Fruit fly (Drosophila melanogaster): Measurements from ENCODE around the gene Ugt302C1.

DNA sequence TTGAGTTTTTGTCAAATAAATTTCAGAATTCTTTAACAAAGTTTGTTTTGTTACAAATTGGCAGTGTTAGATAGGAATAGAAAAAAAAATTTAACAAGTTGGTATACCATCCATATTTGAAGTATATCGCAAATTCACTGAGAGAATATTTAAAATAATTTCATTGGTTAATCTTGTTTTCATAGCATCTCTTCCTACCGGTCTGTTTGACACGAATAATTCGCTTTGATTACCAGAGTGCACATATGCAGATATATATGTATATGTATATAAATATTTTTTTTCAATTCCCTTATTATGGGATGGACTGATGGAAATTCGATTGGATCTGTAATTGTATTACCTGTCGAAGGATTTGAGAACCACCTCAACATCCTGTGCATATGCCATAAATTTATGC lies 41.3 kb upstream of the Ugt302C1 start, which contains the start of gene SdhCL:
- TF ChIP-seq grn (GFP tag; optimal IDR thresholded peaks at IDR 0.05) (no peak), CG3847 (GFP tag; IDR thresholded peaks at IDR 0.05) (no peak), pros (GFP tag; optimal IDR thresholded peaks at IDR 0.05) (no peak), CG8089 (GFP tag; optimal IDR thresholded peaks at IDR 0.05) (no peak), Ets97D (GFP tag; optimal IDR thresholded peaks at IDR 0.05) (no peak), schlank (tag; optimal IDR thresholded peaks at IDR 0.05) (no peak), CG10267 (tag; optimal IDR thresholded peaks at IDR 0.05) (no peak), tio (GFP tag; optimal IDR thresholded peaks at IDR 0.05) (no peak), MESR4 (GFP tag; optimal IDR thresholded peaks at IDR 0.05) (no peak), gt (GFP tag; IDR thresholded peaks at IDR 0.05) (no peak), CG11696 (GFP tag; IDR thresholded peaks at IDR 0.05) (no peak)
